Fruit fly (Drosophila melanogaster): ENCODE measurements around the gene Gapdh2.

Gene Gapdh2

dm6 chrX:15844139-15844538, 23.8 kb upstream of the Gapdh2 start, which contains the start of the genes ArgRS and CG8578 (continued):
- peak; percentile 86 for TF ChIP-seq pnt (GFP tag; optimal IDR thresholded peaks at IDR 0.05)
- TF ChIP-seq CG6791 (GFP tag; IDR thresholded peaks at IDR 0.05; ENCODE audit: partially characterized antibody): peak; percentile 66; the same call in 2 of the 3 replicates
- TF ChIP-seq wdn (GFP tag; IDR thresholded peaks at IDR 0.05): 0 out of 2 replicates have a peak, but pooled peaks have one; percentile 26
- TF ChIP-seq Dip3 (GFP tag; optimal IDR thresholded peaks at IDR 0.05): peak; percentile 13
- TF ChIP-seq CG7372 (GFP tag; IDR thresholded peaks at IDR 0.05): peak; percentile 77
- TF ChIP-seq CG4820 (GFP tag; optimal IDR thresholded peaks at IDR 0.05): no peak
- peak; percentile 61 for TF ChIP-seq Doc3 (GFP tag; IDR thresholded peaks at IDR 0.05; ENCODE audit: partially characterized antibody)
- no peak for TF ChIP-seq MTF-1 (GFP tag; optimal IDR thresholded peaks at IDR 0.05; ENCODE audit: borderline replicate concordance)
- TF ChIP-seq gfzf (GFP tag; optimal IDR thresholded peaks at IDR 0.05): peak; percentile 20
- TF ChIP-seq scrt (GFP tag; optimal IDR thresholded peaks at IDR 0.05): no peak
- TF ChIP-seq fd96Cb (tag; optimal IDR thresholded peaks at IDR 0.05): peak; percentile 12
- TF ChIP-seq CG17361 (GFP tag; IDR thresholded peaks at IDR 0.05): peak; percentile 86
- TF ChIP-seq CG4360 (GFP tag; IDR thresholded peaks at IDR 0.05): no peak
- peak; percentile 23 for TF ChIP-seq vfl (GFP tag; optimal IDR thresholded peaks at IDR 0.05)
- TF ChIP-seq bcd (GFP tag; optimal IDR thresholded peaks at IDR 0.05): no peak
- TF ChIP-seq GATAe (GFP tag; conservative IDR thresholded peaks at IDR 0.05): 0 out of 2 replicates have a peak, but pooled peaks have one; percentile 15
- TF ChIP-seq z (GFP tag; IDR thresholded peaks at IDR 0.05): no peak
- TF ChIP-seq H15 (GFP tag; IDR thresholded peaks at IDR 0.05): no peak
- TF ChIP-seq dmrt11E (tag; optimal IDR thresholded peaks at IDR 0.05): peak; percentile 12
- no peak for TF ChIP-seq Doc2 (GFP tag; IDR thresholded peaks at IDR 0.05)
- no peak for TF ChIP-seq CG11696 (GFP tag; IDR thresholded peaks at IDR 0.05)
- TF ChIP-seq YL-1 (GFP tag; optimal IDR thresholded peaks at IDR 0.05): peak; percentile 34
- TF ChIP-seq gcm2 (GFP tag; optimal IDR thresholded peaks at IDR 0.05): no peak
- no peak for TF ChIP-seq CG13894 (tag; optimal IDR thresholded peaks at IDR 0.05)
- TF ChIP-seq CG12219 (GFP tag; optimal IDR thresholded peaks at IDR 0.05): no peak
- peak; percentile 91 for TF ChIP-seq knrl (GFP tag; IDR thresholded peaks at IDR 0.05; ENCODE audit: partially characterized antibody)
- TF ChIP-seq schlank (tag; optimal IDR thresholded peaks at IDR 0.05): peak; percentile 26
- peak; percentile 24 for TF ChIP-seq MESR4 (GFP tag; optimal IDR thresholded peaks at IDR 0.05)
- no peak for TF ChIP-seq ewg (GFP tag; optimal IDR thresholded peaks at IDR 0.05)
- peak; percentile 32; the same call in 1 of the 2 replicates for TF ChIP-seq al (GFP tag; IDR thresholded peaks at IDR 0.05)
- TF ChIP-seq CG2120 (GFP tag; optimal IDR thresholded peaks at IDR 0.05): peak; percentile 71
- no peak for TF ChIP-seq jing (GFP tag; optimal IDR thresholded peaks at IDR 0.05)
- no peak for TF ChIP-seq Dbx (GFP tag; IDR thresholded peaks at IDR 0.05)
- TF ChIP-seq Chrac-16 (GFP tag; optimal IDR thresholded peaks at IDR 0.05): peak; percentile 27
- TF ChIP-seq gcm (GFP tag; optimal IDR thresholded peaks at IDR 0.05): no peak
- no peak for TF ChIP-seq Dip2 (GFP tag; IDR thresholded peaks at IDR 0.05)
- TF ChIP-seq insv (GFP tag; optimal IDR thresholded peaks at IDR 0.05): peak in 1 of 2 experiments; percentile 40
- TF ChIP-seq CG4730 (GFP tag; IDR thresholded peaks at IDR 0.05): no peak
- TF ChIP-seq CG13775 (GFP tag; optimal IDR thresholded peaks at IDR 0.05): peak; percentile 10
- TF ChIP-seq crc (GFP tag; optimal IDR thresholded peaks at IDR 0.05): peak; percentile 69
- TF ChIP-seq CG7928 (GFP tag; optimal IDR thresholded peaks at IDR 0.05): no peak
- TF ChIP-seq CG9797 (GFP tag; optimal IDR thresholded peaks at IDR 0.05): peak; percentile 16
- no peak for TF ChIP-seq CG17359 (tag; optimal IDR thresholded peaks at IDR 0.05)
- TF ChIP-seq CkIIα-i1 (GFP tag; IDR thresholded peaks at IDR 0.05): no peak
- TF ChIP-seq tna (GFP tag; IDR thresholded peaks at IDR 0.05; ENCODE audit: partially characterized antibody): peak; percentile 67; the same call in 1 of the 2 replicates
- peak; percentile 26 for TF ChIP-seq CG4617 (GFP tag; optimal IDR thresholded peaks at IDR 0.05; ENCODE audit: borderline replicate concordance)
- TF ChIP-seq CG7357 (GFP tag; IDR thresholded peaks at IDR 0.05): peak; percentile 98
- TF ChIP-seq Hmx (GFP tag; optimal IDR thresholded peaks at IDR 0.05): no peak
- 0 out of 3 replicates have a peak, but pooled peaks have one; percentile 47 for TF ChIP-seq CG7963 (GFP tag; IDR thresholded peaks at IDR 0.05; ENCODE audit: partially characterized antibody)
- peak; percentile 50 for TF ChIP-seq CG13424 (tag; optimal IDR thresholded peaks at IDR 0.05)
